Worm (Caenorhabditis elegans): ENCODE data around the gene srx-7.

DNA sequence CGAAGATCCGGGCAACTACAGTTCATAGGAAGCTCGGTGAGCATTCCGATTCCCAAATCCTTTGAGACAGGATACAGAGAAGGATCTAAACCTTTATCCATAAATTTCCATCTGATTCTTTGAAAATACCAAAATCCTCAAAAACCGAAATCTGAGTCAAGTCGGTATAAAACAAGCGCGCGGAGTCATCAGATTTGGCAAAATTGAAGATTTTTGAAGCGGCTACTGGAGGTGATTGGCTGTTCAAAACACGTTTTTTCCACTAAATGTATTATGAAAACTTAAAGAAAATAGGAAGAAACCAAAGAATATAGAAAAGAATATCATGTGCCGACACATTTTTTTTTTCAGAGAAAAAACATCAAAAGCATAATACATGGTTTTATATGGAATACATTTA, 14.6 kb downstream of the srx-7 start, which contains the start of gene C14C6.13:
- TF ChIP-seq che-1 (tag; optimal IDR thresholded peaks at IDR 0.05) (no peak), hlh-15 (tag; optimal IDR thresholded peaks at IDR 0.05) (no peak)
